Fruit fly (Drosophila melanogaster): ENCODE data around the gene CG5114.

DNA sequence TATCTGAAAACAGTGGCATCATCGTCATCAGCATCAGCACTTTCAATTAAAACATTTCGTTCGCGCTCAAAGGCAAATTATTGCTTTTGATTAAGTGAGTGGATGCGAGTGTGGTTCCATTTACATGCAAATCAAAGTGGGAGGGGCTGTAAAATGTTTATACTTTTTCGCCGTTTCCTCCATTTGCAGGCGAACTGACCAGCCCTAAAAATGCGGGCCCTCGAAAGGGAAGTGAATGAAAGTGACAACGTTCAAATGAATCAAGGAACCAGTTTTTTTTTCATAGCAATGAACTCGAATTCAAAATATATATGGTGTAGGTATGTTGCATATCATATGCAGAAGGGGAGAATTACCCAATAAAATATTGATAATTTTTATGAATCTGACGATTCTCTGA is 28.0 kb downstream of the CG5114 start:
- TF ChIP-seq CG8301 (tag; optimal IDR thresholded peaks at IDR 0.05) = no peak
- no peak for TF ChIP-seq CG14655 (GFP tag; optimal IDR thresholded peaks at IDR 0.05)
- TF ChIP-seq Snoo (tag; optimal IDR thresholded peaks at IDR 0.05) = no peak
- TF ChIP-seq Pif1A (GFP tag; optimal IDR thresholded peaks at IDR 0.05) = no peak
- no peak for TF ChIP-seq Pif1B (GFP tag; optimal IDR thresholded peaks at IDR 0.05)
- TF ChIP-seq CG9948 (tag; optimal IDR thresholded peaks at IDR 0.05) = no peak
- TF ChIP-seq CG34367 (tag; optimal IDR thresholded peaks at IDR 0.05) = no peak
- TF ChIP-seq D1 (tag; optimal IDR thresholded peaks at IDR 0.05) = no peak
- no peak for TF ChIP-seq EcR (GFP tag; optimal IDR thresholded peaks at IDR 0.05)
- TF ChIP-seq CG13204 (GFP tag; optimal IDR thresholded peaks at IDR 0.05) = no peak
